Worm (Caenorhabditis elegans) whole organism, midembryonic: ENCODE results near the gene T24C2.3.

Source experiments
- T22C8.4 ChIP-seq: fragments of 200-800 bp; sonication (Bioruptor generic); IDR thresholded peaks from 2 replicates; pipeline ENCODE4 v1.3.6; 2022; ENCODE audit warnings: missing genetic modification characterization, missing compliant biosample characterization
- med-1 ChIP-seq: sonication (generic microtip); optimal IDR thresholded peaks from 2 replicates; lab custom pipeline; 2017; ENCODE audit warnings: missing genetic modification characterization, mild to moderate bottlenecking, missing compliant biosample characterization, antibody characterized with exemption, missing genetic modification reagents; ENCODE audit not compliant: insufficient read depth
- ref-1 ChIP-seq: fragments of 200-800 bp; sonication (Bioruptor generic); conservative IDR thresholded peaks from 2 replicates; pipeline ENCODE4 v1.3.6; 2022; ENCODE audit warnings: missing genetic modification reagents, missing genetic modification characterization, missing compliant biosample characterization
- tab-1 ChIP-seq: fragments of 200-800 bp; sonication (Bioruptor generic); IDR thresholded peaks from 2 replicates; pipeline ENCODE4 v1.3.6; 2022; ENCODE audit warnings: missing genetic modification characterization, missing compliant biosample characterization
- ztf-23 ChIP-seq: fragments of 200-800 bp; sonication (Bioruptor generic); IDR thresholded peaks from 2 replicates; pipeline ENCODE4 v1.3.6; 2022; ENCODE audit warnings: missing genetic modification reagents, missing genetic modification characterization, missing compliant biosample characterization
- ztf-29 ChIP-seq: fragments of 200-800 bp; sonication (Bioruptor generic); IDR thresholded peaks from 2 replicates; pipeline ENCODE4 v1.3.6; 2022; ENCODE audit warnings: missing genetic modification reagents, missing genetic modification characterization, missing compliant biosample characterization

DNA sequence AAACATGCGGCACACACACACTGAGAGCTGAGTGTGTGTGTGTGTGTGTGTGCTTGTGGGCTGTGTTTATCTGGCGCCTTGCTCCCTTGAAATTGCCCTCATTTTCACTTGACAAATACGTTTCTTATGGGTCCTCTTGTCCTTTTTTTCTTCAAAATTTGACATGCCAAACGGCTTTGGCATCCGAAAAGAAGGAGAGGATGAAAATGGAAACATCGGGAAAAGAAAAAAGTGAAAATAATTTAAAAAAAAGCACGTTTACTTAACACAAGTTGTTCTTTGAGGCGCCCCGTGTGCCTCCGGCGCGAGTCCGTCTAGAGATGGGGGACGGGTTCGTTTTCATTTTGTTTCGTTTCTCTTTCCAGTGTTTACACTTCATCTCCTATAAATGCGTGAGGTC is 48.2 kb upstream of the T24C2.3 start:
- no peak for TF ChIP-seq ztf-23
- TF ChIP-seq ztf-29 (GFP tag; lab: Robert Waterston, UW), result no peak
- no peak for TF ChIP-seq med-1
- no peak for TF ChIP-seq tab-1 (GFP tag; lab: Robert Waterston, UW)
- TF ChIP-seq T22C8.4 (GFP tag; lab: Robert Waterston, UW), result no peak
- TF ChIP-seq ref-1 (GFP tag; lab: Robert Waterston, UW), result no peak
